Fruit fly (Drosophila melanogaster) whole organism, embryonic: ENCODE measurements around the gene CG4951.

Source experiments
- Adf1 ChIP-seq: fragments of 200-800 bp; sonication (Bioruptor generic); IDR thresholded peaks from 2 replicates; pipeline ENCODE4 v1.3.6; 2022; ENCODE audit warnings: missing biosample characterization, missing genetic modification characterization
- Bgb ChIP-seq: fragments of 200-800 bp; sonication (Bioruptor generic); IDR thresholded peaks from 2 replicates; pipeline ENCODE4 v1.3.6; 2022; ENCODE audit warnings: missing biosample characterization, missing genetic modification characterization; ENCODE audit not compliant: partially characterized antibody
- BtbVII ChIP-seq: fragments of 200-800 bp; sonication (Bioruptor generic); optimal IDR thresholded peaks from 3 replicates; lab custom pipeline; 2017; ENCODE audit warnings: missing biosample characterization, mild to moderate bottlenecking, missing genetic modification characterization
- C15 ChIP-seq: fragments of 200-800 bp; sonication (Bioruptor generic); IDR thresholded peaks from 3 replicates; pipeline ENCODE4 v1.3.6; 2022; ENCODE audit warnings: missing biosample characterization, missing genetic modification characterization
- CG10147 ChIP-seq: fragments of 200-800 bp; sonication (Bioruptor generic); optimal IDR thresholded peaks from 2 replicates; lab custom pipeline; 2019; ENCODE audit warnings: missing biosample characterization, mild to moderate bottlenecking, missing genetic modification characterization, moderate library complexity
- CG10431 ChIP-seq: fragments of 200-800 bp; sonication (Bioruptor generic); optimal IDR thresholded peaks from 3 replicates; lab custom pipeline; 2018; ENCODE audit warnings: missing biosample characterization, mild to moderate bottlenecking, missing genetic modification characterization
- CG10462 ChIP-seq: fragments of 200-800 bp; sonication (Bioruptor generic); optimal IDR thresholded peaks from 2 replicates; lab custom pipeline; 2016; ENCODE audit warnings: missing biosample characterization, missing genetic modification characterization
- CG15514 ChIP-seq: fragments of 200-800 bp; sonication (Bioruptor generic); optimal IDR thresholded peaks from 3 replicates; lab custom pipeline; 2017; ENCODE audit warnings: missing biosample characterization, missing genetic modification characterization, mild to moderate bottlenecking, moderate library complexity, missing genetic modification reagents
- CG2116 ChIP-seq: fragments of 200-800 bp; sonication (Bioruptor generic); optimal IDR thresholded peaks from 3 replicates; lab custom pipeline; 2018; ENCODE audit warnings: missing biosample characterization, mild to moderate bottlenecking, missing genetic modification characterization
- CG2202 ChIP-seq: fragments of 200-800 bp; sonication (Bioruptor generic); optimal IDR thresholded peaks from 2 replicates; lab custom pipeline; 2018; ENCODE audit warnings: missing biosample characterization, mild to moderate bottlenecking, missing genetic modification characterization
- CG34224 ChIP-seq: fragments of 200-800 bp; sonication (Bioruptor generic); IDR thresholded peaks from 3 replicates; pipeline ENCODE4 v1.3.6; 2022; ENCODE audit warnings: missing biosample characterization, missing genetic modification characterization; ENCODE audit not compliant: partially characterized antibody
- CG3847 ChIP-seq: fragments of 200-800 bp; sonication (Bioruptor generic); IDR thresholded peaks from 2 replicates; pipeline ENCODE4 v1.3.6; 2022; ENCODE audit warnings: missing biosample characterization, missing genetic modification characterization
- CG4730 ChIP-seq: fragments of 200-800 bp; sonication (Bioruptor generic); IDR thresholded peaks from 2 replicates; pipeline ENCODE4 v1.3.6; 2022; ENCODE audit warnings: missing biosample characterization, missing genetic modification characterization
- CG6254 ChIP-seq: fragments of 200-800 bp; sonication (Bioruptor generic); optimal IDR thresholded peaks from 3 replicates; lab custom pipeline; 2017; ENCODE audit warnings: mild to moderate bottlenecking, missing biosample characterization, missing genetic modification reagents, missing genetic modification characterization
- CG7745 ChIP-seq: fragments of 200-800 bp; sonication (Bioruptor generic); optimal IDR thresholded peaks from 2 replicates; lab custom pipeline; 2018; ENCODE audit warnings: missing biosample characterization, mild to moderate bottlenecking, missing genetic modification characterization, moderate library complexity
- CG7987 ChIP-seq: fragments of 200-800 bp; sonication (Bioruptor generic); optimal IDR thresholded peaks from 2 replicates; lab custom pipeline; 2018; ENCODE audit warnings: missing biosample characterization, mild to moderate bottlenecking, missing genetic modification characterization, moderate library complexity
- Chrac-16 ChIP-seq: fragments of 200-800 bp; sonication (Bioruptor generic); optimal IDR thresholded peaks from 3 replicates; lab custom pipeline; 2016; ENCODE audit warnings: missing biosample characterization, missing genetic modification characterization
- Dbx ChIP-seq: fragments of 200-800 bp; sonication (Bioruptor generic); IDR thresholded peaks from 3 replicates; pipeline ENCODE4 v1.3.6; 2022; ENCODE audit warnings: missing biosample characterization, missing genetic modification characterization
- Eip74EF ChIP-seq, 2 experiments: fragments of 200-800 bp in 1 of 2; fragments of >200 bp in 1 of 2; sonication (Bioruptor generic) in 1 of 2; optimal IDR thresholded peaks; 2 replicates each; lab custom pipeline; 2017 to 2019; ENCODE audit warnings: missing biosample characterization in 2 of 2, missing genetic modification characterization in 2 of 2, mild to moderate bottlenecking in 1 of 2, moderate library complexity in 1 of 2
- HHEX ChIP-seq: fragments of 200-800 bp; sonication (Bioruptor generic); optimal IDR thresholded peaks from 3 replicates; lab custom pipeline; 2017; ENCODE audit warnings: missing biosample characterization, mild to moderate bottlenecking, missing genetic modification characterization, missing genetic modification reagents
- Hmr ChIP-seq: fragments of 200-800 bp; sonication (Bioruptor generic); optimal IDR thresholded peaks from 3 replicates; lab custom pipeline; 2017; ENCODE audit warnings: mild to moderate bottlenecking, missing biosample characterization, missing genetic modification reagents, missing genetic modification characterization
- Hmx ChIP-seq: fragments of 200-800 bp; sonication (Bioruptor generic); optimal IDR thresholded peaks from 2 replicates; lab custom pipeline; 2016; ENCODE audit warnings: missing biosample characterization, missing genetic modification characterization
- Hr39 ChIP-seq: fragments of >200 bp; optimal IDR thresholded peaks from 2 replicates; lab custom pipeline; 2017
- MESR4 ChIP-seq: fragments of 200-800 bp; sonication (Bioruptor generic); optimal IDR thresholded peaks from 2 replicates; lab custom pipeline; 2018; ENCODE audit warnings: missing biosample characterization, mild to moderate bottlenecking, missing genetic modification characterization, moderate library complexity
- NFAT ChIP-seq: fragments of 200-800 bp; sonication (Bioruptor generic); IDR thresholded peaks from 2 replicates; pipeline ENCODE4 v1.3.6; 2022; ENCODE audit warnings: missing biosample characterization, missing genetic modification characterization
- Oli ChIP-seq: fragments of 200-800 bp; sonication (Bioruptor generic); optimal IDR thresholded peaks from 2 replicates; lab custom pipeline; 2018; ENCODE audit warnings: missing biosample characterization, mild to moderate bottlenecking, missing genetic modification characterization, moderate library complexity
- Sry-δ ChIP-seq: fragments of 200-800 bp; sonication (Bioruptor generic); optimal IDR thresholded peaks from 2 replicates; lab custom pipeline; 2016; ENCODE audit warnings: missing biosample characterization, missing genetic modification characterization
- Vsx1 ChIP-seq: fragments of 200-800 bp; sonication (Bioruptor generic); optimal IDR thresholded peaks from 2 replicates; lab custom pipeline; 2017; ENCODE audit warnings: missing biosample characterization, mild to moderate bottlenecking, missing genetic modification characterization, missing genetic modification reagents
- amos ChIP-seq: fragments of 200-800 bp; sonication (Bioruptor generic); IDR thresholded peaks from 2 replicates; pipeline ENCODE4 v1.3.6; 2022; ENCODE audit warnings: missing biosample characterization, missing genetic modification characterization; ENCODE audit not compliant: partially characterized antibody
- ase ChIP-seq: fragments of 200-800 bp; sonication (Bioruptor generic); IDR thresholded peaks from 3 replicates; pipeline ENCODE4 v1.3.6; 2022; ENCODE audit warnings: missing biosample characterization, missing genetic modification characterization
- ci ChIP-seq: fragments of 200-800 bp; sonication (Bioruptor generic); IDR thresholded peaks from 3 replicates; pipeline ENCODE4 v1.3.6; 2022; ENCODE audit warnings: missing biosample characterization, missing genetic modification characterization
- croc ChIP-seq: fragments of 200-800 bp; sonication (Bioruptor generic); conservative IDR thresholded peaks from 3 replicates; pipeline ENCODE4 v1.3.6; 2022; ENCODE audit warnings: missing biosample characterization, missing genetic modification characterization
- crol ChIP-seq: fragments of 200-800 bp; sonication (Bioruptor generic); IDR thresholded peaks from 2 replicates; pipeline ENCODE4 v1.3.6; 2022; ENCODE audit warnings: missing biosample characterization, missing genetic modification characterization
- crp ChIP-seq, 2 experiments: fragments of 200-800 bp; sonication (Bioruptor generic); optimal IDR thresholded peaks; 2 replicates in 1 of 2; 3 replicates in 1 of 2; lab custom pipeline; 2017; ENCODE audit warnings: missing biosample characterization in 2 of 2, missing genetic modification characterization in 2 of 2, mild to moderate bottlenecking in 1 of 2, moderate library complexity in 1 of 2
- da ChIP-seq: fragments of 200-800 bp; sonication (Bioruptor generic); optimal IDR thresholded peaks from 2 replicates; lab custom pipeline; 2016; ENCODE audit warnings: missing biosample characterization, missing genetic modification characterization
- dmrt11E ChIP-seq: fragments of 200-800 bp; sonication (Bioruptor generic); optimal IDR thresholded peaks from 3 replicates; lab custom pipeline; 2018; ENCODE audit warnings: missing biosample characterization, mild to moderate bottlenecking, missing genetic modification characterization, moderate library complexity
- esg ChIP-seq: fragments of 200-800 bp; sonication (Bioruptor generic); conservative IDR thresholded peaks from 2 replicates; pipeline ENCODE4 v1.3.6; 2022; ENCODE audit warnings: missing biosample characterization, missing genetic modification characterization
- fd102C ChIP-seq: fragments of 200-800 bp; sonication (Bioruptor generic); optimal IDR thresholded peaks from 2 replicates; lab custom pipeline; 2018; ENCODE audit warnings: missing biosample characterization, mild to moderate bottlenecking, missing genetic modification characterization, moderate library complexity
- gsb-n ChIP-seq: fragments of 200-800 bp; sonication (Bioruptor generic); optimal IDR thresholded peaks from 3 replicates; lab custom pipeline; 2018; ENCODE audit warnings: missing biosample characterization, mild to moderate bottlenecking, missing genetic modification characterization
- ind ChIP-seq: fragments of 200-800 bp; sonication (Bioruptor generic); optimal IDR thresholded peaks from 3 replicates; lab custom pipeline; 2016; ENCODE audit warnings: missing biosample characterization, missing genetic modification characterization
- mam ChIP-seq: fragments of 200-800 bp; sonication (Bioruptor generic); optimal IDR thresholded peaks from 3 replicates; lab custom pipeline; 2016; ENCODE audit warnings: missing biosample characterization, missing genetic modification characterization
- nmo ChIP-seq: fragments of 200-800 bp; sonication (Bioruptor generic); optimal IDR thresholded peaks from 2 replicates; lab custom pipeline; 2018; ENCODE audit warnings: missing biosample characterization, mild to moderate bottlenecking, missing genetic modification characterization, moderate library complexity
- odd ChIP-seq: fragments of 200-800 bp; sonication (Bioruptor generic); optimal IDR thresholded peaks from 2 replicates; lab custom pipeline; 2017; ENCODE audit warnings: missing biosample characterization, mild to moderate bottlenecking, missing genetic modification characterization
- sens ChIP-seq: fragments of 200-800 bp; sonication (Bioruptor generic); peaks from one replicate; lab custom pipeline; 2016; ENCODE audit warnings: missing biosample characterization, missing genetic modification characterization
- so ChIP-seq: fragments of 200-800 bp; sonication (Bioruptor generic); IDR thresholded peaks from 3 replicates; pipeline ENCODE4 v1.3.6; 2022; ENCODE audit warnings: missing biosample characterization, missing genetic modification characterization
- stwl ChIP-seq: fragments of 200-800 bp; sonication (Bioruptor generic); optimal IDR thresholded peaks from 3 replicates; lab custom pipeline; 2018; ENCODE audit warnings: missing biosample characterization, mild to moderate bottlenecking, missing genetic modification characterization, moderate library complexity
- twi ChIP-seq: fragments of 200-800 bp; optimal IDR thresholded peaks from 2 replicates; lab custom pipeline; 2019; ENCODE audit warnings: missing biosample characterization, mild to moderate bottlenecking, missing genetic modification characterization, moderate library complexity
- usp ChIP-seq: fragments of >200 bp; optimal IDR thresholded peaks from 2 replicates; lab custom pipeline; 2017; ENCODE audit warnings: missing biosample characterization, missing genetic modification characterization
- zfh1 ChIP-seq: fragments of 200-800 bp; sonication (Bioruptor generic); IDR thresholded peaks from 3 replicates; pipeline ENCODE4 v1.3.6; 2022; ENCODE audit warnings: missing biosample characterization, missing genetic modification characterization

The CG4951 gene

DNA sequence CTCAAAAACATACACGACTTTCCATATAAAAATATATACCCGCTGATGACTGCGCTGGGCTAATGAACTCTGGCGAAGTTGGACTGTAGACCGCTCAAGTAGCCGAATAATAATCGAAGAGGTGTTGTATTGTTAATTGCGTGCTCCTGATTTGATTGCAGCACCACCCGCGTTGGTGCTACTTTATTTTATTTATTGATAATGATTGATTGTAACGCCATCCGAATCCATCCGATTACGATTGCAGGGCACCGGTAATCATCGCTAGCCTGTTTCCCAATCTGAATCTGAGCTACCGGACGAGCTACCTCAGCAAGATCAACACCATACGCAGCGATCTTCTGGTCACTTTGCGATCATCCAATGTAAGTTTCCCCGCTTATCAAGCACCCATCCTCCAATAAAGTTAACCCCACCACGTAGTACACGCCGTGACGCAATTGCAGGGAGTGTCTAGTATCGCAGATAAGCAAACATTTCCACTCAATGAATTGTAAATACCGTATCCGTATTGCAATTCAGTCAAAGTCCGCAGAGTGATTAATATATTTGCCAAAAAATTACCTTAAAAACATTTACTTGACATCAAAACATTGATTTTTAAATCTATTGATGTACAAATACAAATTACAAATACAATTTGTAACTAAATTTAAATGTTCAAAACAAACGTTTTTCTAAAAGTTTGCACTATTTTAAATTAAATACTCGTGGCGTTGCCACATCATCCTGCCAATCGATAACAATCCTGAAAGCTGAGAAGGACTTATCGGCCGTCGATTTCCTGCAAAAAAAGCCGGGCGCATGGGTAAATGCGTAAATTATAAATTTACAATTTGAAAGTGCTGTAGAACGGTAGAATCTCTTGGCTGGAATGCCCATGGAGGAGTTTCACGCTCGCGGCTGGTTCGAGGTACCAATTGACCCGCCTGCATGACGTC, 24.7 kb downstream of the CG4951 start (continued):
- peak; percentile 56 for TF ChIP-seq sens (GFP tag; lab: Kevin White, UChicago)
- no peak for TF ChIP-seq zfh1 (GFP tag; lab: Robert Waterston, UW)
- TF ChIP-seq ind (GFP tag; lab: Kevin White, UChicago), result no peak
- no peak for TF ChIP-seq odd
- TF ChIP-seq da (GFP tag; lab: Kevin White, UChicago), result no peak
- TF ChIP-seq Hmr (GFP tag; lab: Kevin White, UChicago), result no peak
- no peak for TF ChIP-seq CG3847 (GFP tag; lab: Robert Waterston, UW)
- TF ChIP-seq amos (GFP tag; lab: Robert Waterston, UW), result 0 out of 2 replicates have a peak, but pooled peaks have one; percentile 9
- TF ChIP-seq crp (GFP tag; optimal IDR thresholded peaks at IDR 0.05; lab: Kevin White, UChicago), result no peak
- no peak for TF ChIP-seq gsb-n (tag; lab: Kevin White, UChicago)
- TF ChIP-seq CG6254 (GFP tag; lab: Kevin White, UChicago), result no peak
- no peak for TF ChIP-seq ase
- TF ChIP-seq C15 (GFP tag; lab: Robert Waterston, UW), result no peak
- TF ChIP-seq HHEX, result no peak
- no peak for TF ChIP-seq CG10431 (GFP tag; lab: Kevin White, UChicago)
- TF ChIP-seq mam (GFP tag; lab: Kevin White, UChicago), result no peak
- no peak for TF ChIP-seq NFAT (GFP tag; lab: Robert Waterston, UW)
- TF ChIP-seq BtbVII (GFP tag; lab: Kevin White, UChicago), result no peak
- TF ChIP-seq Vsx1, result no peak
- no peak for TF ChIP-seq CG4730 (GFP tag; lab: Robert Waterston, UW)
- no peak for TF ChIP-seq CG34224 (GFP tag; lab: Robert Waterston, UW)
- TF ChIP-seq CG10462 (GFP tag; lab: Kevin White, UChicago), result no peak
- TF ChIP-seq crol (GFP tag; lab: Robert Waterston, UW), result no peak
- no peak for TF ChIP-seq CG2202
- TF ChIP-seq ci (GFP tag; lab: Robert Waterston, UW), result peak; percentile 47; the same call in 1 of the 3 replicates
- TF ChIP-seq Eip74EF (GFP tag; optimal IDR thresholded peaks at IDR 0.05; lab: Kevin White, UChicago), result no peak
- TF ChIP-seq CG7745 (tag; lab: Kevin White, UChicago), result no peak
- TF ChIP-seq croc (GFP tag; lab: Robert Waterston, UW), result no peak
- TF ChIP-seq Oli (tag; lab: Kevin White, UChicago), result no peak
- TF ChIP-seq Chrac-16 (GFP tag; lab: Kevin White, UChicago), result no peak
- TF ChIP-seq nmo (GFP tag; lab: Kevin White, UChicago), result no peak
- TF ChIP-seq fd102C (GFP tag; lab: Kevin White, UChicago), result no peak
- peak; percentile 54 for TF ChIP-seq stwl (tag; lab: Kevin White, UChicago)
- TF ChIP-seq Bgb, result 0 out of 2 replicates have a peak, but pooled peaks have one; percentile 12
- TF ChIP-seq twi (tag; lab: Kevin White, UChicago), result no peak
- TF ChIP-seq Adf1 (GFP tag; lab: Robert Waterston, UW), result no peak
- no peak for TF ChIP-seq esg
- TF ChIP-seq CG2116 (GFP tag; lab: Kevin White, UChicago), result peak; percentile 59
- no peak for TF ChIP-seq usp (GFP tag; lab: Kevin White, UChicago)
- TF ChIP-seq Hr39 (lab: Kevin White, UChicago), result no peak
- no peak for TF ChIP-seq so (GFP tag; lab: Robert Waterston, UW)
- peak; percentile 21 for TF ChIP-seq CG7987 (GFP tag; lab: Kevin White, UChicago)
- no peak for TF ChIP-seq CG15514
- TF ChIP-seq dmrt11E (tag; lab: Kevin White, UChicago), result no peak
- TF ChIP-seq Dbx (GFP tag; lab: Robert Waterston, UW), result no peak
- no peak for TF ChIP-seq MESR4 (GFP tag; lab: Kevin White, UChicago)
- no peak for TF ChIP-seq Hmx (GFP tag; lab: Kevin White, UChicago)
- peak; percentile 12 for TF ChIP-seq Sry-δ (GFP tag; lab: Kevin White, UChicago)
- no peak for TF ChIP-seq CG10147 (GFP tag; lab: Kevin White, UChicago)
